Fruit fly (Drosophila melanogaster) whole organism, embryonic: ENCODE measurements around the gene prd.

ENCODE experiments used
- Atf3 ChIP-seq: fragments of 200-800 bp; sonication (Bioruptor generic); optimal IDR thresholded peaks from 3 replicates; lab custom pipeline; 2016; ENCODE audit warnings: missing biosample characterization, missing genetic modification characterization
- CG10979 ChIP-seq: fragments of 200-800 bp; sonication (Bioruptor generic); optimal IDR thresholded peaks from 2 replicates; lab custom pipeline; 2018; ENCODE audit warnings: missing biosample characterization, mild to moderate bottlenecking, missing genetic modification characterization, moderate library complexity
- CG12236 ChIP-seq: fragments of 200-800 bp; sonication (Bioruptor generic); optimal IDR thresholded peaks from 2 replicates; lab custom pipeline; 2016; ENCODE audit warnings: missing biosample characterization, missing genetic modification characterization
- CG12659 ChIP-seq: fragments of 200-800 bp; sonication (Bioruptor generic); optimal IDR thresholded peaks from 3 replicates; lab custom pipeline; 2017; ENCODE audit warnings: mild to moderate bottlenecking, missing biosample characterization, missing genetic modification reagents, missing genetic modification characterization
- CG14050 ChIP-seq: fragments of 200-800 bp; sonication (Bioruptor generic); IDR thresholded peaks from 3 replicates; pipeline ENCODE4 v1.3.6; 2022; ENCODE audit warnings: missing biosample characterization, missing genetic modification characterization
- CG14710 ChIP-seq: fragments of 200-800 bp; sonication (Bioruptor generic); optimal IDR thresholded peaks from 3 replicates; lab custom pipeline; 2019; ENCODE audit warnings: missing biosample characterization, mild to moderate bottlenecking, missing genetic modification characterization, moderate library complexity
- CG15514 ChIP-seq: fragments of 200-800 bp; sonication (Bioruptor generic); optimal IDR thresholded peaks from 3 replicates; lab custom pipeline; 2017; ENCODE audit warnings: missing biosample characterization, missing genetic modification characterization, mild to moderate bottlenecking, moderate library complexity, missing genetic modification reagents
- CG17359 ChIP-seq: fragments of 200-800 bp; sonication (Bioruptor generic); optimal IDR thresholded peaks from 3 replicates; lab custom pipeline; 2018; ENCODE audit warnings: missing biosample characterization, mild to moderate bottlenecking, missing genetic modification characterization, moderate library complexity
- CG17802 ChIP-seq: fragments of 200-800 bp; sonication (Bioruptor generic); optimal IDR thresholded peaks from 2 replicates; lab custom pipeline; 2018; ENCODE audit warnings: missing biosample characterization, mild to moderate bottlenecking, missing genetic modification characterization, moderate library complexity
- CG18262 ChIP-seq: fragments of 200-800 bp; optimal IDR thresholded peaks from 3 replicates; lab custom pipeline; 2019; ENCODE audit warnings: missing biosample characterization, mild to moderate bottlenecking, missing genetic modification characterization, moderate library complexity
- CG2116 ChIP-seq: fragments of 200-800 bp; sonication (Bioruptor generic); optimal IDR thresholded peaks from 3 replicates; lab custom pipeline; 2018; ENCODE audit warnings: missing biosample characterization, mild to moderate bottlenecking, missing genetic modification characterization
- CG2678 ChIP-seq: fragments of 200-800 bp; sonication (Bioruptor generic); optimal IDR thresholded peaks from 3 replicates; lab custom pipeline; 2019; ENCODE audit warnings: missing biosample characterization, mild to moderate bottlenecking, missing genetic modification characterization, moderate library complexity
- CG2712 ChIP-seq: fragments of 200-800 bp; optimal IDR thresholded peaks from 3 replicates; lab custom pipeline; 2019; ENCODE audit warnings: missing biosample characterization, mild to moderate bottlenecking, missing genetic modification characterization, moderate library complexity
- CG32532 ChIP-seq: fragments of 200-800 bp; sonication (Bioruptor generic); IDR thresholded peaks from 2 replicates; pipeline ENCODE4 v1.3.6; 2022; ENCODE audit warnings: missing biosample characterization, missing genetic modification characterization
- CG5180 ChIP-seq: fragments of 200-800 bp; sonication (Bioruptor generic); optimal IDR thresholded peaks from 3 replicates; lab custom pipeline; 2017; ENCODE audit warnings: missing biosample characterization, missing genetic modification characterization, mild to moderate bottlenecking, moderate library complexity, missing genetic modification reagents
- CG7271 ChIP-seq: fragments of 200-800 bp; sonication (Bioruptor generic); optimal IDR thresholded peaks from 2 replicates; lab custom pipeline; 2018; ENCODE audit warnings: missing biosample characterization, mild to moderate bottlenecking, missing genetic modification characterization, moderate library complexity
- CkIIα-i1 ChIP-seq: fragments of 200-800 bp; sonication (Bioruptor generic); IDR thresholded peaks from 2 replicates; pipeline ENCODE4 v1.3.6; 2022; ENCODE audit warnings: missing biosample characterization, missing genetic modification characterization
- Dad ChIP-seq: fragments of 200-800 bp; sonication (Bioruptor generic); optimal IDR thresholded peaks from 3 replicates; lab custom pipeline; 2016; ENCODE audit warnings: missing biosample characterization, missing genetic modification characterization
- Drgx ChIP-seq: fragments of 200-800 bp; sonication (Bioruptor generic); IDR thresholded peaks from 2 replicates; pipeline ENCODE4 v1.3.6; 2022; ENCODE audit warnings: missing biosample characterization, missing genetic modification characterization
- Fer1 ChIP-seq: fragments of 200-800 bp; sonication (Bioruptor generic); optimal IDR thresholded peaks from 2 replicates; lab custom pipeline; 2017; ENCODE audit warnings: missing biosample characterization, mild to moderate bottlenecking, missing genetic modification characterization
- Gsc ChIP-seq: fragments of 200-800 bp; sonication (Bioruptor generic); IDR thresholded peaks from 2 replicates; pipeline ENCODE4 v1.3.6; 2022; ENCODE audit warnings: missing biosample characterization, missing genetic modification characterization
- Hmr ChIP-seq: fragments of 200-800 bp; sonication (Bioruptor generic); optimal IDR thresholded peaks from 3 replicates; lab custom pipeline; 2017; ENCODE audit warnings: mild to moderate bottlenecking, missing biosample characterization, missing genetic modification reagents, missing genetic modification characterization
- MBD-R2 ChIP-seq: fragments of 200-800 bp; sonication (Bioruptor generic); IDR thresholded peaks from 2 replicates; pipeline ENCODE4 v1.3.6; 2022; ENCODE audit warnings: missing biosample characterization, missing genetic modification characterization
- Meics ChIP-seq: fragments of 200-800 bp; sonication (Bioruptor generic); optimal IDR thresholded peaks from 2 replicates; lab custom pipeline; 2017; ENCODE audit warnings: missing biosample characterization, mild to moderate bottlenecking, missing genetic modification characterization
- Nf-YB ChIP-seq: fragments of 200-800 bp; sonication (Bioruptor generic); optimal IDR thresholded peaks from 3 replicates; lab custom pipeline; 2019; ENCODE audit warnings: missing biosample characterization, mild to moderate bottlenecking, missing genetic modification characterization, moderate library complexity
- Nf-YC ChIP-seq: fragments of 200-800 bp; optimal IDR thresholded peaks from 3 replicates; lab custom pipeline; 2019; ENCODE audit warnings: missing biosample characterization, mild to moderate bottlenecking, missing genetic modification characterization, moderate library complexity
- Rfx ChIP-seq: fragments of 200-800 bp; sonication (Bioruptor generic); IDR thresholded peaks from 2 replicates; pipeline ENCODE4 v1.3.6; 2022; ENCODE audit warnings: missing biosample characterization, missing genetic modification characterization
- Side ChIP-seq: fragments of 200-800 bp; sonication (Bioruptor generic); optimal IDR thresholded peaks from 2 replicates; lab custom pipeline; 2016; ENCODE audit warnings: missing biosample characterization, missing genetic modification characterization
- TFAM ChIP-seq: fragments of 200-800 bp; sonication (Bioruptor generic); optimal IDR thresholded peaks from 2 replicates; lab custom pipeline; 2017; ENCODE audit warnings: missing biosample characterization, missing genetic modification characterization, inconsistent platforms
- Trl ChIP-seq, 3 experiments: fragments of >200 bp in 2 of 3; fragments of 200-800 bp in 1 of 3; sonication (Bioruptor generic) in 1 of 3; optimal IDR thresholded peaks; 2 replicates in 1 of 3; 3 replicates in 2 of 3; lab custom pipeline; 2016 to 2017; ENCODE audit warnings: missing biosample characterization in 1 of 3, missing genetic modification characterization in 1 of 3
- aop ChIP-seq: fragments of 200-800 bp; sonication (Bioruptor generic); IDR thresholded peaks from 2 replicates; pipeline ENCODE4 v1.3.6; 2022; ENCODE audit warnings: missing biosample characterization, missing genetic modification characterization
- bab2 ChIP-seq: fragments of 200-800 bp; sonication (Bioruptor generic); optimal IDR thresholded peaks from 2 replicates; lab custom pipeline; 2016; ENCODE audit warnings: missing biosample characterization, missing genetic modification characterization
- bigmax ChIP-seq: fragments of 200-800 bp; sonication (Bioruptor generic); optimal IDR thresholded peaks from 2 replicates; lab custom pipeline; 2018; ENCODE audit warnings: missing biosample characterization, mild to moderate bottlenecking, missing genetic modification characterization
- da ChIP-seq: fragments of 200-800 bp; sonication (Bioruptor generic); optimal IDR thresholded peaks from 2 replicates; lab custom pipeline; 2016; ENCODE audit warnings: missing biosample characterization, missing genetic modification characterization
- dmrt99B ChIP-seq: fragments of 200-800 bp; sonication (Bioruptor generic); optimal IDR thresholded peaks from 2 replicates; lab custom pipeline; 2018; ENCODE audit warnings: missing biosample characterization, mild to moderate bottlenecking, missing genetic modification characterization, moderate library complexity
- gem ChIP-seq: fragments of 200-800 bp; sonication (Bioruptor generic); optimal IDR thresholded peaks from 2 replicates; lab custom pipeline; 2019; ENCODE audit warnings: missing biosample characterization, mild to moderate bottlenecking, missing genetic modification characterization, moderate library complexity
- ham ChIP-seq: fragments of 200-800 bp; sonication (Bioruptor generic); IDR thresholded peaks from 2 replicates; pipeline ENCODE4 v1.3.6; 2022; ENCODE audit warnings: missing biosample characterization, missing genetic modification characterization
- inv ChIP-seq: fragments of 200-800 bp; sonication (Bioruptor generic); IDR thresholded peaks from 2 replicates; pipeline ENCODE4 v1.3.6; 2022; ENCODE audit warnings: missing biosample characterization, missing genetic modification characterization; ENCODE audit not compliant: partially characterized antibody
- ken ChIP-seq: fragments of 200-800 bp; sonication (Bioruptor generic); IDR thresholded peaks from 3 replicates; pipeline ENCODE4 v1.3.6; 2022; ENCODE audit warnings: missing biosample characterization, missing genetic modification characterization
- lilli ChIP-seq: fragments of 200-800 bp; sonication (Bioruptor generic); optimal IDR thresholded peaks from 3 replicates; lab custom pipeline; 2016; ENCODE audit warnings: missing biosample characterization, missing genetic modification characterization
- pita ChIP-seq: fragments of 200-800 bp; sonication (Bioruptor generic); optimal IDR thresholded peaks from 2 replicates; lab custom pipeline; 2017; ENCODE audit warnings: missing biosample characterization, mild to moderate bottlenecking, missing genetic modification characterization
- pzg ChIP-seq: fragments of 200-800 bp; sonication (Bioruptor generic); optimal IDR thresholded peaks from 3 replicates; lab custom pipeline; 2018; ENCODE audit warnings: missing biosample characterization, mild to moderate bottlenecking, missing genetic modification characterization, moderate library complexity
- repo ChIP-seq: fragments of 200-800 bp; sonication (Bioruptor generic); optimal IDR thresholded peaks from 2 replicates; lab custom pipeline; 2016; ENCODE audit warnings: missing biosample characterization, missing genetic modification characterization
- sug ChIP-seq: fragments of 200-800 bp; optimal IDR thresholded peaks from 2 replicates; lab custom pipeline; 2019; ENCODE audit warnings: missing biosample characterization, mild to moderate bottlenecking, missing genetic modification characterization, moderate library complexity
- ttk ChIP-seq: fragments of 200-800 bp; sonication (Bioruptor generic); IDR thresholded peaks from 2 replicates; pipeline ENCODE4 v2.1.2; 2022; ENCODE audit warnings: missing biosample characterization, missing genetic modification characterization
- twi ChIP-seq: fragments of 200-800 bp; optimal IDR thresholded peaks from 2 replicates; lab custom pipeline; 2019; ENCODE audit warnings: missing biosample characterization, mild to moderate bottlenecking, missing genetic modification characterization, moderate library complexity
- vfl ChIP-seq: fragments of 200-800 bp; sonication (Bioruptor generic); optimal IDR thresholded peaks from 2 replicates; lab custom pipeline; 2016; ENCODE audit warnings: missing biosample characterization, missing genetic modification characterization
- wek ChIP-seq: fragments of 200-800 bp; sonication (Bioruptor generic); optimal IDR thresholded peaks from 3 replicates; lab custom pipeline; 2018; ENCODE audit warnings: missing biosample characterization, mild to moderate bottlenecking, missing genetic modification characterization, moderate library complexity

The prd gene

dm6 chr2L:12045941-12046855 lies 39.4 kb downstream of the prd start, which contains the start of gene CG6770 (continued):
- peak; percentile 87 for TF ChIP-seq CG15514 (GFP tag; lab: Kevin White, UChicago)
- TF ChIP-seq sug (tag; lab: Kevin White, UChicago) = peak; percentile 78
- peak; percentile 83 for TF ChIP-seq dmrt99B (tag; lab: Kevin White, UChicago)
- peak; percentile 82 for TF ChIP-seq CG14050 (GFP tag; lab: Robert Waterston, UW)
- TF ChIP-seq CG12659 = peak; percentile 89
- peak; percentile 37 for TF ChIP-seq bab2
- no peak for TF ChIP-seq Atf3
- peak; percentile 87 for TF ChIP-seq gem (tag; lab: Kevin White, UChicago)
- peak; percentile 79 for TF ChIP-seq CG17359 (tag; lab: Kevin White, UChicago)
- peak; percentile 91 for TF ChIP-seq Meics (GFP tag; lab: Kevin White, UChicago)
- peak; percentile 95 for TF ChIP-seq Fer1 (GFP tag; lab: Kevin White, UChicago)
- TF ChIP-seq pzg = no peak
- no peak for TF ChIP-seq da (GFP tag; lab: Kevin White, UChicago)
- peak; percentile 43 for TF ChIP-seq Dad
- TF ChIP-seq Drgx (GFP tag; lab: Robert Waterston, UW) = peak; percentile 87
- TF ChIP-seq CG5180 (GFP tag; lab: Kevin White, UChicago) = peak; percentile 64
- no peak for TF ChIP-seq TFAM (GFP tag; lab: Kevin White, UChicago)
- TF ChIP-seq CG14710 = peak; percentile 36
- peak; percentile 41 to 74 for TF ChIP-seq Trl (optimal IDR thresholded peaks at IDR 0.05; lab: Kevin White, UChicago)
- TF ChIP-seq Trl (GFP tag; optimal IDR thresholded peaks at IDR 0.05; lab: Kevin White, UChicago) = peak; percentile 43
- TF ChIP-seq Rfx (GFP tag; lab: Robert Waterston, UW) = peak; percentile 94
- peak; percentile 68 for TF ChIP-seq CG18262 (tag; lab: Kevin White, UChicago)
- TF ChIP-seq CkIIα-i1 (GFP tag; lab: Robert Waterston, UW) = no peak
- TF ChIP-seq CG10979 = peak; percentile 64
- TF ChIP-seq ken = peak; percentile 73
- TF ChIP-seq bigmax = peak; percentile 58
- no peak for TF ChIP-seq CG12236 (GFP tag; lab: Kevin White, UChicago)
- TF ChIP-seq Nf-YC (tag; lab: Kevin White, UChicago) = peak; percentile 72
- TF ChIP-seq CG32532 (GFP tag; lab: Robert Waterston, UW) = peak; percentile 92
- peak; percentile 81 for TF ChIP-seq ttk (GFP tag; lab: Robert Waterston, UW)
- peak; percentile 67 for TF ChIP-seq Nf-YB
- TF ChIP-seq CG2678 = peak; percentile 92
- peak; percentile 75 for TF ChIP-seq CG2712 (tag; lab: Kevin White, UChicago)
- no peak for TF ChIP-seq twi
- no peak for TF ChIP-seq inv (GFP tag; lab: Robert Waterston, UW)
- peak; percentile 53 for TF ChIP-seq CG2116 (GFP tag; lab: Kevin White, UChicago)
- peak; percentile 63 for TF ChIP-seq vfl (GFP tag; lab: Kevin White, UChicago)
- TF ChIP-seq repo = no peak
- peak; percentile 75 for TF ChIP-seq lilli (GFP tag; lab: Kevin White, UChicago)
- no peak for TF ChIP-seq pita (GFP tag; lab: Kevin White, UChicago)
- TF ChIP-seq ham = no peak
- TF ChIP-seq aop = no peak
- TF ChIP-seq CG17802 (tag; lab: Kevin White, UChicago) = no peak
- peak; percentile 88 for TF ChIP-seq Hmr
- no peak for TF ChIP-seq Gsc (GFP tag; lab: Robert Waterston, UW)
- TF ChIP-seq MBD-R2 = peak; percentile 61; the same call in 1 of the 2 replicates
- TF ChIP-seq CG7271 (tag; lab: Kevin White, UChicago) = no peak
- no peak for TF ChIP-seq wek
- TF ChIP-seq Side (GFP tag; lab: Kevin White, UChicago) = peak; percentile 38
